Worm (Caenorhabditis elegans): ENCODE results near the gene C45G9.8.
A peak's percentile ranks its signal among the peaks of the same experiment; 100 is the strongest.

DNA sequence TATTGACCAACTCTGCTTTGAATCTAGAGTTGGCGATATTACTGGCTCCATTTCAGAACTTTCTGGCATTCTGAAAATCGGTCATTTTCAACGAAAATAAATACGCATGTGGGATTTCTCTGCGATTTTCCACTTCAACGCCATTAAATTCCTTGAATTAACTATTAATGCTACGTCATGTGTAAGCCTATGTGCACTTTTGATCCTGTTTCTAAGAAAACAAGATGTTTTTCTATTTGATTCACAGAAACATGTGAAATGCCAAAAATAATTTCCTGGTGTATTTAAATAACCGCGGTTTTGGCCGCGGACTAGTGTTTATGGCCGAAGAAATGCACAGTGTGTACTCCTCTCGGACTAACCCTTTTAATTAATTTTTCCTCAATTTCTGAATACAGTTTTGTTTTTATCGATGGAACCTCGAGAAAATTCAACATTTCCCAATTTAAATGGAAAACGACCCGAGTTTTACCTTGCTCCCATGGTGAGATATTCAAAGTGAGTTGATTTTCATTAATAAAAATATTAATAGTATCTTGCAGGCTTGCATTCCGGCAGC lies 15.3 kb upstream of the C45G9.8 start, which contains the start of the genes C45G9.11 and C45G9.2:
- TF ChIP-seq him-1 (tag; optimal IDR thresholded peaks at IDR 0.05) (peak; percentile 59), dao-5 (tag; optimal IDR thresholded peaks at IDR 0.05) (no peak), W03F9.2 (tag; optimal IDR thresholded peaks at IDR 0.05) (peak; percentile 40)

All from whole organism, L4/young adult.